Worm (Caenorhabditis elegans) whole organism, young adult: Measurements from ENCODE around the gene msp-78.

ENCODE experiments used
- B0019.2 ChIP-seq: fragments of 200-800 bp; sonication (Bioruptor generic); conservative IDR thresholded peaks from 2 replicates; pipeline ENCODE4 v1.3.6; 2022; ENCODE audit warnings: missing genetic modification reagents, missing genetic modification characterization, missing compliant biosample characterization
- B0035.1 ChIP-seq: sonication (generic microtip); optimal IDR thresholded peaks from 2 replicates; lab custom pipeline; 2016; ENCODE audit warnings: missing genetic modification characterization, mild to moderate bottlenecking, missing compliant biosample characterization, missing genotype, missing genetic modification reagents
- D2030.7 ChIP-seq: fragments of 200-800 bp; sonication (Bioruptor generic); IDR thresholded peaks from 2 replicates; pipeline ENCODE4 v1.3.6; 2022; ENCODE audit warnings: missing genetic modification reagents, missing genetic modification characterization, missing compliant biosample characterization
- F39B2.1 ChIP-seq: fragments of 200-800 bp; sonication (Bioruptor generic); IDR thresholded peaks from 2 replicates; pipeline ENCODE4 v1.3.6; 2022; ENCODE audit warnings: missing genetic modification reagents, missing genetic modification characterization, missing compliant biosample characterization
- F52B5.7 ChIP-seq: sonication (generic microtip); optimal IDR thresholded peaks from 2 replicates; lab custom pipeline; 2016; ENCODE audit warnings: mild to moderate bottlenecking, missing genetic modification characterization, missing compliant biosample characterization
- F55B11.4 ChIP-seq: sonication (generic microtip); optimal IDR thresholded peaks from 2 replicates; lab custom pipeline; 2016; ENCODE audit warnings: missing compliant biosample characterization, missing genetic modification characterization, borderline replicate concordance; ENCODE audit not compliant: insufficient read depth
- F57C9.4 ChIP-seq: sonication (generic microtip); optimal IDR thresholded peaks from 2 replicates; lab custom pipeline; 2017; ENCODE audit warnings: mild to moderate bottlenecking, missing genetic modification characterization, missing compliant biosample characterization
- K12H6.12 ChIP-seq: fragments of 200-800 bp; sonication (Bioruptor generic); optimal IDR thresholded peaks from 2 replicates; lab custom pipeline; 2018; ENCODE audit warnings: mild to moderate bottlenecking, missing genetic modification characterization, missing compliant biosample characterization
- T07F8.4 ChIP-seq: sonication (generic microtip); optimal IDR thresholded peaks from 2 replicates; lab custom pipeline; 2016; ENCODE audit warnings: mild to moderate bottlenecking, missing genetic modification characterization, moderate library complexity, missing compliant biosample characterization
- T26A5.8 ChIP-seq: sonication (generic microtip); optimal IDR thresholded peaks from 2 replicates; lab custom pipeline; 2016; ENCODE audit warnings: missing genetic modification characterization, missing compliant biosample characterization
- Y95B8A.8 ChIP-seq: fragments of 200-800 bp; sonication (Bioruptor generic); IDR thresholded peaks from 2 replicates; pipeline ENCODE4 v1.3.6; 2022; ENCODE audit warnings: missing genetic modification reagents, missing genetic modification characterization, missing compliant biosample characterization
- atf-7 ChIP-seq: sonication (generic microtip); optimal IDR thresholded peaks from 2 replicates; lab custom pipeline; 2017; ENCODE audit warnings: mild to moderate bottlenecking, missing genetic modification characterization, missing compliant biosample characterization
- attf-5 ChIP-seq: fragments of 200-800 bp; sonication (Bioruptor generic); optimal IDR thresholded peaks from 2 replicates; lab custom pipeline; 2018; ENCODE audit warnings: mild to moderate bottlenecking, missing genetic modification characterization, missing compliant biosample characterization
- attf-6 ChIP-seq: fragments of 200-800 bp; sonication (Bioruptor generic); IDR thresholded peaks from 2 replicates; pipeline ENCODE4 v1.3.6; 2022; ENCODE audit warnings: missing genetic modification reagents, missing genetic modification characterization, missing compliant biosample characterization
- efl-1 ChIP-seq: fragments of 150-350 bp; optimal IDR thresholded peaks from 2 replicates; lab custom pipeline; 2014; ENCODE audit warnings: missing biosample characterization, missing genetic modification reagents, missing genetic modification characterization
- egl-44 ChIP-seq: fragments of 200-800 bp; sonication (Bioruptor generic); IDR thresholded peaks from 2 replicates; pipeline ENCODE4 v1.3.6; 2022; ENCODE audit warnings: missing genetic modification reagents, missing genetic modification characterization, missing compliant biosample characterization
- ets-4 ChIP-seq: fragments of 200-800 bp; sonication (Bioruptor generic); optimal IDR thresholded peaks from 2 replicates; lab custom pipeline; 2018; ENCODE audit warnings: mild to moderate bottlenecking, missing genetic modification characterization, missing compliant biosample characterization
- hmg-1.2 ChIP-seq: fragments of 200-800 bp; sonication (Bioruptor generic); IDR thresholded peaks from 2 replicates; pipeline ENCODE4 v1.3.6; 2022; ENCODE audit warnings: missing genetic modification reagents, missing genetic modification characterization, missing compliant biosample characterization
- hmg-20 ChIP-seq: fragments of 200-800 bp; sonication (Bioruptor generic); IDR thresholded peaks from 2 replicates; pipeline ENCODE4 v1.3.6; 2022; ENCODE audit warnings: missing genetic modification reagents, missing genetic modification characterization, missing compliant biosample characterization
- let-526 ChIP-seq: fragments of 200-800 bp; sonication (Bioruptor generic); IDR thresholded peaks from 2 replicates; pipeline ENCODE4 v1.3.6; 2022; ENCODE audit warnings: missing genetic modification reagents, missing genetic modification characterization, missing compliant biosample characterization
- let-607 ChIP-seq, 2 experiments: fragments of 200-800 bp in 1 of 2; sonication (Bioruptor generic) in 1 of 2; sonication (generic microtip) in 1 of 2; optimal IDR thresholded peaks; 2 replicates each; lab custom pipeline; 2016 to 2018; ENCODE audit warnings: mild to moderate bottlenecking in 2 of 2, missing compliant biosample characterization in 2 of 2, missing genetic modification characterization in 2 of 2, moderate library complexity in 2 of 2, missing genotype in 1 of 2
- lin-35 ChIP-seq, 3 experiments: fragments of 150-350 bp in 2 of 3; sonication (generic microtip) in 1 of 3; optimal IDR thresholded peaks; 2 replicates each; lab custom pipeline; 2014 to 2018; ENCODE audit warnings: missing biosample characterization in 3 of 3, missing genetic modification characterization in 3 of 3, missing genetic modification reagents in 3 of 3
- lin-40 ChIP-seq: sonication (generic microtip); optimal IDR thresholded peaks from 2 replicates; lab custom pipeline; 2016; ENCODE audit warnings: missing genetic modification characterization, mild to moderate bottlenecking, missing compliant biosample characterization, missing genotype, missing genetic modification reagents
- lin-54 ChIP-seq: fragments of 200-800 bp; sonication (Bioruptor generic); optimal IDR thresholded peaks from 2 replicates; lab custom pipeline; 2018; ENCODE audit warnings: mild to moderate bottlenecking, missing genetic modification characterization, missing compliant biosample characterization
- lsl-1 ChIP-seq: fragments of 200-800 bp; sonication (Bioruptor generic); optimal IDR thresholded peaks from 2 replicates; lab custom pipeline; 2018; ENCODE audit warnings: mild to moderate bottlenecking, missing genetic modification characterization, moderate library complexity, missing compliant biosample characterization
- madf-8 ChIP-seq: fragments of 200-800 bp; sonication (Bioruptor generic); conservative IDR thresholded peaks from 2 replicates; pipeline ENCODE4 v1.3.6; 2022; ENCODE audit warnings: missing genetic modification reagents, missing genetic modification characterization, missing compliant biosample characterization
- mes-4 ChIP-seq: sonication (generic microtip); optimal IDR thresholded peaks from 2 replicates; lab custom pipeline; 2016; ENCODE audit warnings: missing genotype, missing genetic modification characterization, missing compliant biosample characterization
- nhr-120 ChIP-seq: fragments of 200-800 bp; sonication (Bioruptor generic); IDR thresholded peaks from 2 replicates; pipeline ENCODE4 v1.3.6; 2022; ENCODE audit warnings: missing genetic modification characterization, missing compliant biosample characterization
- pbrm-1 ChIP-seq: fragments of 200-800 bp; sonication (Bioruptor generic); IDR thresholded peaks from 2 replicates; pipeline ENCODE4 v1.3.6; 2022; ENCODE audit warnings: missing genetic modification reagents, missing genetic modification characterization, missing compliant biosample characterization
- rcor-1 ChIP-seq: fragments of 200-800 bp; sonication (Bioruptor generic); IDR thresholded peaks from 2 replicates; pipeline ENCODE4 v1.3.6; 2022; ENCODE audit warnings: missing genetic modification reagents, missing genetic modification characterization, missing compliant biosample characterization
- rec-8 ChIP-seq, 2 experiments: sonication (generic microtip); optimal IDR thresholded peaks; 2 replicates each; lab custom pipeline; 2016; ENCODE audit warnings: mild to moderate bottlenecking in 2 of 2, missing genetic modification characterization in 2 of 2, missing genetic modification reagents in 2 of 2, missing genotype in 2 of 2, missing biosample characterization in 1 of 2, missing compliant biosample characterization in 1 of 2, moderate library complexity in 1 of 2
- repo-1 ChIP-seq: sonication (generic microtip); optimal IDR thresholded peaks from 2 replicates; lab custom pipeline; 2017; ENCODE audit warnings: mild to moderate bottlenecking, missing genetic modification characterization, missing compliant biosample characterization
- sptf-2 ChIP-seq: fragments of 200-800 bp; sonication (Bioruptor generic); optimal IDR thresholded peaks from 2 replicates; lab custom pipeline; 2018; ENCODE audit warnings: mild to moderate bottlenecking, missing genetic modification characterization, missing compliant biosample characterization
- tlf-1 ChIP-seq: fragments of 200-800 bp; sonication (Bioruptor generic); optimal IDR thresholded peaks from 2 replicates; lab custom pipeline; 2018; ENCODE audit warnings: mild to moderate bottlenecking, missing genetic modification characterization, missing compliant biosample characterization
- ztf-28 ChIP-seq: fragments of 200-800 bp; sonication (Bioruptor generic); IDR thresholded peaks from 2 replicates; pipeline ENCODE4 v1.3.6; 2022; ENCODE audit warnings: missing genetic modification reagents, missing genetic modification characterization, missing compliant biosample characterization

msp-78 gene

ce11 chrIV:9789496-9789895 lies 19.6 kb downstream of the msp-78 start, which contains the start of gene T13F2.4:
Gene T13F2.4 (plus strand): TSS chrIV:9789796.
- TF ChIP-seq F39B2.1 (GFP tag; lab: Robert Waterston, UW) (no peak), T26A5.8 (tag; lab: Kevin White, UChicago) (no peak), nhr-120 (GFP tag; lab: Robert Waterston, UW) (no peak), egl-44 (no peak), Y95B8A.8 (GFP tag; lab: Robert Waterston, UW) (no peak), ets-4 (GFP tag; lab: Kevin White, UChicago) (no peak), rec-8 (tag; optimal IDR thresholded peaks at IDR 0.05; lab: Kevin White, UChicago) (no peak), lin-40 (tag; lab: Kevin White, UChicago) (no peak), hmg-20 (no peak), lin-35 (GFP tag; optimal IDR thresholded peaks at IDR 0.05; lab: Kevin White, UChicago) (no peak), lin-54 (GFP tag; lab: Kevin White, UChicago) (no peak), attf-6 (no peak), ztf-28 (GFP tag; lab: Robert Waterston, UW) (no peak), pbrm-1 (no peak), madf-8 (GFP tag; lab: Robert Waterston, UW) (no peak), lsl-1 (GFP tag; lab: Kevin White, UChicago) (no peak), efl-1 (no peak), D2030.7 (GFP tag; lab: Robert Waterston, UW) (no peak)
- TF ChIP-seq, all 124 proteins: peak for 0

- TF ChIP-seq F55B11.4 (tag; lab: Kevin White, UChicago) (no peak), K12H6.12 (no peak), B0019.2 (GFP tag; lab: Robert Waterston, UW) (no peak), F52B5.7 (no peak), rec-8 (tag; optimal IDR thresholded peaks at IDR 0.05; lab: Kevin White, UChicago) (no peak), let-607 (tag; optimal IDR thresholded peaks at IDR 0.05; lab: Kevin White, UChicago) (no peak), tlf-1 (GFP tag; lab: Kevin White, UChicago) (no peak), attf-5 (GFP tag; lab: Kevin White, UChicago) (no peak), repo-1 (no peak), nhr-120 (GFP tag; lab: Robert Waterston, UW) (no peak), lin-54 (GFP tag; lab: Kevin White, UChicago) (no peak), B0035.1 (tag; lab: Kevin White, UChicago) (no peak), sptf-2 (GFP tag; lab: Kevin White, UChicago) (no peak)
Observed at ce11 chrIV:9790708-9791107, 20.9 kb downstream of the msp-78 start.

ce11 chrIV:9795250-9795649 lies 25.4 kb downstream of the msp-78 start:
- TF ChIP-seq F57C9.4 (no peak), T07F8.4 (no peak), mes-4 (tag; lab: Kevin White, UChicago) (no peak), let-526 (GFP tag; lab: Robert Waterston, UW) (no peak), atf-7 (tag; lab: Kevin White, UChicago) (no peak), B0035.1 (tag; lab: Kevin White, UChicago) (no peak)

ce11 chrIV:9796494-9796893 lies 26.6 kb downstream of the msp-78 start, which contains the start of gene pis-1:
Gene pis-1 (minus strand): TSS chrIV:9796594.
- peak; percentile 8; the same call in 1 of the 2 replicates for TF ChIP-seq hmg-1.2 (GFP tag; lab: Robert Waterston, UW)
- TF ChIP-seq rcor-1: no peak
